Fruit fly (Drosophila melanogaster) whole organism, embryonic: Measurements from ENCODE around the gene PGAP2.
A peak's percentile ranks its signal among the peaks of the same experiment; 100 is the strongest.

ENCODE experiments used
- Asciz ChIP-seq: fragments of 200-800 bp; sonication (Bioruptor generic); optimal IDR thresholded peaks from 2 replicates; lab custom pipeline; 2017; ENCODE audit warnings: missing biosample characterization, mild to moderate bottlenecking, missing genetic modification characterization, missing genetic modification reagents
- B-H2 ChIP-seq: fragments of 200-800 bp; sonication (Bioruptor generic); optimal IDR thresholded peaks from 2 replicates; lab custom pipeline; 2018; ENCODE audit warnings: missing biosample characterization, mild to moderate bottlenecking, missing genetic modification characterization
- CG10209 ChIP-seq: fragments of 200-800 bp; sonication (Bioruptor generic); optimal IDR thresholded peaks from 3 replicates; lab custom pipeline; 2017; ENCODE audit warnings: missing biosample characterization, mild to moderate bottlenecking, missing genetic modification characterization, missing genetic modification reagents
- CG1024 ChIP-seq: fragments of 200-800 bp; sonication (Bioruptor generic); IDR thresholded peaks from 2 replicates; pipeline ENCODE4 v1.3.6; 2022; ENCODE audit warnings: missing biosample characterization, missing genetic modification characterization
- CG11456 ChIP-seq: fragments of 200-800 bp; sonication (Bioruptor generic); IDR thresholded peaks from 3 replicates; pipeline ENCODE4 v1.3.6; 2022; ENCODE audit warnings: missing biosample characterization, missing genetic modification characterization
- CG12769 ChIP-seq: fragments of 200-800 bp; sonication (Bioruptor generic); optimal IDR thresholded peaks from 2 replicates; lab custom pipeline; 2019; ENCODE audit warnings: missing biosample characterization, mild to moderate bottlenecking, missing genetic modification characterization, moderate library complexity
- CG13775 ChIP-seq: fragments of 200-800 bp; sonication (Bioruptor generic); optimal IDR thresholded peaks from 3 replicates; lab custom pipeline; 2017; ENCODE audit warnings: missing biosample characterization, mild to moderate bottlenecking, missing genetic modification characterization
- CG14014 ChIP-seq: fragments of 200-800 bp; sonication (Bioruptor generic); IDR thresholded peaks from 2 replicates; pipeline ENCODE4 v1.3.6; 2022; ENCODE audit warnings: missing biosample characterization, missing genetic modification characterization
- CG14667 ChIP-seq: fragments of 200-800 bp; sonication (Bioruptor generic); IDR thresholded peaks from 2 replicates; pipeline ENCODE4 v1.3.6; 2022; ENCODE audit warnings: missing biosample characterization, missing genetic modification characterization
- CG15514 ChIP-seq: fragments of 200-800 bp; sonication (Bioruptor generic); optimal IDR thresholded peaks from 3 replicates; lab custom pipeline; 2017; ENCODE audit warnings: missing biosample characterization, missing genetic modification characterization, mild to moderate bottlenecking, moderate library complexity, missing genetic modification reagents
- CG1603 ChIP-seq: fragments of 200-800 bp; sonication (Bioruptor generic); optimal IDR thresholded peaks from 2 replicates; lab custom pipeline; 2019; ENCODE audit warnings: missing biosample characterization, mild to moderate bottlenecking, missing genetic modification characterization, moderate library complexity
- CG17359 ChIP-seq: fragments of 200-800 bp; sonication (Bioruptor generic); optimal IDR thresholded peaks from 3 replicates; lab custom pipeline; 2018; ENCODE audit warnings: missing biosample characterization, mild to moderate bottlenecking, missing genetic modification characterization, moderate library complexity
- CG2120 ChIP-seq: fragments of 200-800 bp; sonication (Bioruptor generic); optimal IDR thresholded peaks from 3 replicates; lab custom pipeline; 2016; ENCODE audit warnings: missing biosample characterization, missing genetic modification characterization
- CG2678 ChIP-seq: fragments of 200-800 bp; sonication (Bioruptor generic); optimal IDR thresholded peaks from 3 replicates; lab custom pipeline; 2019; ENCODE audit warnings: missing biosample characterization, mild to moderate bottlenecking, missing genetic modification characterization, moderate library complexity
- CG2875 ChIP-seq: fragments of 200-800 bp; sonication (Bioruptor generic); optimal IDR thresholded peaks from 2 replicates; lab custom pipeline; 2017; ENCODE audit warnings: missing biosample characterization, mild to moderate bottlenecking, missing genetic modification characterization, missing genetic modification reagents
- CG31365 ChIP-seq: fragments of 200-800 bp; sonication (Bioruptor generic); optimal IDR thresholded peaks from 2 replicates; lab custom pipeline; 2018; ENCODE audit warnings: missing biosample characterization, mild to moderate bottlenecking, missing genetic modification characterization
- CG33213 ChIP-seq: fragments of 200-800 bp; sonication (Bioruptor generic); optimal IDR thresholded peaks from 3 replicates; lab custom pipeline; 2016; ENCODE audit warnings: missing biosample characterization, missing genetic modification characterization
- CG3407 ChIP-seq: fragments of 200-800 bp; sonication (Bioruptor generic); optimal IDR thresholded peaks from 2 replicates; lab custom pipeline; 2018; ENCODE audit warnings: missing biosample characterization, mild to moderate bottlenecking, missing genetic modification characterization
- CG6254 ChIP-seq: fragments of 200-800 bp; sonication (Bioruptor generic); optimal IDR thresholded peaks from 3 replicates; lab custom pipeline; 2017; ENCODE audit warnings: mild to moderate bottlenecking, missing biosample characterization, missing genetic modification reagents, missing genetic modification characterization
- CG6813 ChIP-seq: fragments of 200-800 bp; sonication (Bioruptor generic); optimal IDR thresholded peaks from 2 replicates; lab custom pipeline; 2017; ENCODE audit warnings: missing biosample characterization, missing genetic modification characterization, mild to moderate bottlenecking, moderate library complexity, missing genetic modification reagents
- CG7987 ChIP-seq: fragments of 200-800 bp; sonication (Bioruptor generic); optimal IDR thresholded peaks from 2 replicates; lab custom pipeline; 2018; ENCODE audit warnings: missing biosample characterization, mild to moderate bottlenecking, missing genetic modification characterization, moderate library complexity
- Dll ChIP-seq: fragments of 200-800 bp; sonication (Bioruptor generic); IDR thresholded peaks from 4 replicates; pipeline ENCODE4 v1.3.6; 2022; ENCODE audit warnings: missing biosample characterization, missing genetic modification characterization; ENCODE audit not compliant: partially characterized antibody
- E2f2 ChIP-seq: fragments of 200-800 bp; sonication (Bioruptor generic); IDR thresholded peaks from 2 replicates; pipeline ENCODE4 v1.3.6; 2022; ENCODE audit warnings: missing biosample characterization, missing genetic modification characterization
- Fer1 ChIP-seq: fragments of 200-800 bp; sonication (Bioruptor generic); optimal IDR thresholded peaks from 2 replicates; lab custom pipeline; 2017; ENCODE audit warnings: missing biosample characterization, mild to moderate bottlenecking, missing genetic modification characterization
- HLH3B ChIP-seq: fragments of 200-800 bp; sonication (Bioruptor generic); IDR thresholded peaks from 2 replicates; pipeline ENCODE4 v1.3.6; 2022; ENCODE audit warnings: missing biosample characterization, missing genetic modification characterization
- Hmr ChIP-seq: fragments of 200-800 bp; sonication (Bioruptor generic); optimal IDR thresholded peaks from 3 replicates; lab custom pipeline; 2017; ENCODE audit warnings: mild to moderate bottlenecking, missing biosample characterization, missing genetic modification reagents, missing genetic modification characterization
- Hmx ChIP-seq: fragments of 200-800 bp; sonication (Bioruptor generic); optimal IDR thresholded peaks from 2 replicates; lab custom pipeline; 2016; ENCODE audit warnings: missing biosample characterization, missing genetic modification characterization
- Med ChIP-seq: fragments of 200-800 bp; sonication (Bioruptor generic); peaks from one replicate; lab custom pipeline; 2016; ENCODE audit warnings: missing biosample characterization, missing genetic modification characterization, mild to moderate bottlenecking, inconsistent platforms, moderate library complexity
- Myb ChIP-seq: fragments of 200-800 bp; sonication (Bioruptor generic); optimal IDR thresholded peaks from 2 replicates; lab custom pipeline; 2016; ENCODE audit warnings: missing biosample characterization, missing genetic modification characterization
- Rfx ChIP-seq: fragments of 200-800 bp; sonication (Bioruptor generic); IDR thresholded peaks from 2 replicates; pipeline ENCODE4 v1.3.6; 2022; ENCODE audit warnings: missing biosample characterization, missing genetic modification characterization
- Rx ChIP-seq: fragments of 200-800 bp; sonication (Bioruptor generic); IDR thresholded peaks from 2 replicates; pipeline ENCODE4 v1.3.6; 2022; ENCODE audit warnings: missing biosample characterization, missing genetic modification characterization
- YL-1 ChIP-seq: fragments of 200-800 bp; sonication (Bioruptor generic); optimal IDR thresholded peaks from 3 replicates; lab custom pipeline; 2017; ENCODE audit warnings: missing biosample characterization, mild to moderate bottlenecking, missing genetic modification characterization
- ara ChIP-seq: fragments of 200-800 bp; sonication (Bioruptor generic); IDR thresholded peaks from 2 replicates; pipeline ENCODE4 v1.3.6; 2022; ENCODE audit warnings: missing biosample characterization, missing genetic modification characterization
- bbx ChIP-seq: fragments of 200-800 bp; sonication (Bioruptor generic); IDR thresholded peaks from 2 replicates; pipeline ENCODE4 v1.3.6; 2022; ENCODE audit warnings: missing biosample characterization, missing genetic modification characterization; ENCODE audit not compliant: partially characterized antibody
- bsh ChIP-seq, 2 experiments: fragments of 200-800 bp; sonication (Bioruptor generic); optimal IDR thresholded peaks; 2 replicates each; lab custom pipeline; 2017 to 2018; ENCODE audit warnings: mild to moderate bottlenecking in 2 of 2, missing biosample characterization in 2 of 2, missing genetic modification characterization in 2 of 2, moderate library complexity in 1 of 2
- chinmo ChIP-seq: fragments of 200-800 bp; sonication (Bioruptor generic); IDR thresholded peaks from 4 replicates; pipeline ENCODE4 v1.3.6; 2022; ENCODE audit warnings: missing biosample characterization, missing genetic modification characterization; ENCODE audit not compliant: partially characterized antibody
- crol ChIP-seq: fragments of 200-800 bp; sonication (Bioruptor generic); IDR thresholded peaks from 2 replicates; pipeline ENCODE4 v1.3.6; 2022; ENCODE audit warnings: missing biosample characterization, missing genetic modification characterization
- dysf ChIP-seq: fragments of 200-800 bp; sonication (Bioruptor generic); IDR thresholded peaks from 3 replicates; pipeline ENCODE4 v1.3.6; 2022; ENCODE audit warnings: missing biosample characterization, missing genetic modification characterization
- ftz-f1 ChIP-seq: fragments of 200-800 bp; sonication (Bioruptor generic); optimal IDR thresholded peaks from 2 replicates; lab custom pipeline; 2016; ENCODE audit warnings: missing biosample characterization, missing genetic modification characterization
- hkb ChIP-seq, 2 experiments: fragments of 200-800 bp in 1 of 2; fragments of >200 bp in 1 of 2; sonication (Bioruptor generic) in 1 of 2; IDR thresholded peaks in 1 of 2; optimal IDR thresholded peaks in 1 of 2; 2 replicates each; pipeline versions ENCODE4 v1.3.6 to Lab custom; 2017 to 2022; ENCODE audit warnings: missing biosample characterization in 1 of 2, missing genetic modification characterization in 1 of 2
- inv ChIP-seq: fragments of 200-800 bp; sonication (Bioruptor generic); IDR thresholded peaks from 2 replicates; pipeline ENCODE4 v1.3.6; 2022; ENCODE audit warnings: missing biosample characterization, missing genetic modification characterization; ENCODE audit not compliant: partially characterized antibody
- kni ChIP-seq: fragments of 200-800 bp; sonication (Bioruptor generic); optimal IDR thresholded peaks from 3 replicates; lab custom pipeline; 2017; ENCODE audit warnings: mild to moderate bottlenecking, missing biosample characterization, missing genetic modification reagents, missing genetic modification characterization
- lab ChIP-seq: fragments of 200-800 bp; sonication (Bioruptor generic); optimal IDR thresholded peaks from 3 replicates; lab custom pipeline; 2017; ENCODE audit warnings: missing biosample characterization, missing genetic modification characterization, mild to moderate bottlenecking, moderate library complexity, missing genetic modification reagents
- oc ChIP-seq: fragments of 200-800 bp; sonication (Bioruptor generic); optimal IDR thresholded peaks from 2 replicates; lab custom pipeline; 2018; ENCODE audit warnings: missing biosample characterization, mild to moderate bottlenecking, missing genetic modification characterization, moderate library complexity
- pfk ChIP-seq: fragments of 200-800 bp; sonication (Bioruptor generic); optimal IDR thresholded peaks from 2 replicates; lab custom pipeline; 2018; ENCODE audit warnings: missing biosample characterization, mild to moderate bottlenecking, missing genetic modification characterization, moderate library complexity
- sim ChIP-seq: fragments of 200-800 bp; sonication (Bioruptor generic); IDR thresholded peaks from 2 replicates; pipeline ENCODE4 v1.3.6; 2022; ENCODE audit warnings: missing biosample characterization, missing genetic modification characterization
- toy ChIP-seq: fragments of 200-800 bp; sonication (Bioruptor generic); IDR thresholded peaks from 2 replicates; pipeline ENCODE4 v1.3.6; 2022; ENCODE audit warnings: missing biosample characterization, missing genetic modification characterization
- unc-4 ChIP-seq: fragments of 200-800 bp; sonication (Bioruptor generic); IDR thresholded peaks from 2 replicates; pipeline ENCODE4 v1.3.6; 2022; ENCODE audit warnings: missing biosample characterization, missing genetic modification characterization; ENCODE audit not compliant: partially characterized antibody

The PGAP2 gene

DNA sequence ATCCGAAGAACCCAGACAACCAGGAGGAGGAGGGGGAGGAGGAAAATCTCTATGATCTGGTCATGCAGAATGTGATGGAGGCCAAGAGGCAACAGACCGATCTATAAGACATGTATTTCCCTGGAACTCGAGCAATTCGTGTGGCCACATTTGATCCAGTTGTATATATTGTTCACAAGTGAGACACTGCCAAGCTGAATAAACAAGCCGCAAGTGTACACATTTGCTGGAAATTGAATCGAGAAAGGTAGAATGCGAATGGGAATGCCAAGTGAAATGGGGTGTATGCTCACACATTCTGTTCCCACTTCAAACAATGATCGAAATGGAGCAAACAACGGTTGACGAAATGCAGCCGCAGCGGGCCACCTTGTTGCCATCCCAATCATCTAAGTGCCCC, 36.7 kb upstream of the PGAP2 start:
- no peak for TF ChIP-seq Myb
- TF ChIP-seq CG17359: peak; percentile 19
- no peak for TF ChIP-seq chinmo
- peak; percentile 46; the same call in 1 of the 2 replicates for TF ChIP-seq ara (GFP tag; lab: Robert Waterston, UW)
- TF ChIP-seq YL-1: peak; percentile 3
- TF ChIP-seq CG1024 (GFP tag; lab: Robert Waterston, UW): no peak
- peak; percentile 33 for TF ChIP-seq CG2120 (GFP tag; lab: Kevin White, UChicago)
- peak; percentile 10 for TF ChIP-seq B-H2 (GFP tag; lab: Kevin White, UChicago)
- peak; percentile 14 for TF ChIP-seq Hmr
- peak; percentile 40 for TF ChIP-seq CG2875 (GFP tag; lab: Kevin White, UChicago)
- TF ChIP-seq Dll: no peak
- 0 out of 2 replicates have a peak, but pooled peaks have one; percentile 24 for TF ChIP-seq sim (GFP tag; lab: Robert Waterston, UW)
- peak; percentile 41 for TF ChIP-seq CG2678 (tag; lab: Kevin White, UChicago)
- TF ChIP-seq HLH3B (GFP tag; lab: Robert Waterston, UW): peak; percentile 21; the same call in 1 of the 2 replicates
- TF ChIP-seq hkb (optimal IDR thresholded peaks at IDR 0.05; lab: Kevin White, UChicago): no peak
- peak; percentile 64; the same call in 1 of the 2 replicates for TF ChIP-seq hkb (GFP tag; IDR thresholded peaks at IDR 0.05; lab: Robert Waterston, UW)
- no peak for TF ChIP-seq CG13775 (GFP tag; lab: Kevin White, UChicago)
- peak; percentile 3 for TF ChIP-seq CG33213 (GFP tag; lab: Kevin White, UChicago)
- TF ChIP-seq Rx (GFP tag; lab: Robert Waterston, UW): no peak
- TF ChIP-seq CG6813 (GFP tag; lab: Kevin White, UChicago): peak; percentile 62
- TF ChIP-seq CG3407 (GFP tag; lab: Kevin White, UChicago): peak; percentile 45
- TF ChIP-seq Hmx (GFP tag; lab: Kevin White, UChicago): no peak
- TF ChIP-seq CG10209 (GFP tag; lab: Kevin White, UChicago): peak; percentile 14
- TF ChIP-seq CG14667 (GFP tag; lab: Robert Waterston, UW): no peak
- TF ChIP-seq CG14014 (GFP tag; lab: Robert Waterston, UW): 0 out of 2 replicates have a peak, but pooled peaks have one; percentile 19
- TF ChIP-seq CG6254 (GFP tag; lab: Kevin White, UChicago): peak; percentile 21
- no peak for TF ChIP-seq inv
- peak; percentile 30 for TF ChIP-seq CG31365 (tag; lab: Kevin White, UChicago)
- TF ChIP-seq oc (tag; lab: Kevin White, UChicago): peak; percentile 22
- 0 out of 3 replicates have a peak, but pooled peaks have one; percentile 10 for TF ChIP-seq dysf
- peak; percentile 73 for TF ChIP-seq lab (GFP tag; lab: Kevin White, UChicago)
- TF ChIP-seq CG11456 (GFP tag; lab: Robert Waterston, UW): 0 out of 3 replicates have a peak, but pooled peaks have one; percentile 3
- peak; percentile 60 for TF ChIP-seq CG12769
- TF ChIP-seq bsh (GFP tag; optimal IDR thresholded peaks at IDR 0.05; lab: Kevin White, UChicago): peak in 1 of 2 experiments; percentile 37
- TF ChIP-seq E2f2 (GFP tag; lab: Robert Waterston, UW): 0 out of 2 replicates have a peak, but pooled peaks have one; percentile 7
- TF ChIP-seq kni (GFP tag; lab: Kevin White, UChicago): peak; percentile 50
- peak; percentile 47 for TF ChIP-seq Asciz (GFP tag; lab: Kevin White, UChicago)
- peak; percentile 52 for TF ChIP-seq CG15514 (GFP tag; lab: Kevin White, UChicago)
- TF ChIP-seq pfk (GFP tag; lab: Kevin White, UChicago): peak; percentile 16
- peak; percentile 33 for TF ChIP-seq CG7987 (GFP tag; lab: Kevin White, UChicago)
- 0 out of 2 replicates have a peak, but pooled peaks have one; percentile 26 for TF ChIP-seq crol (GFP tag; lab: Robert Waterston, UW)
- no peak for TF ChIP-seq ftz-f1 (GFP tag; lab: Kevin White, UChicago)
- TF ChIP-seq bbx: no peak
- no peak for TF ChIP-seq toy
- TF ChIP-seq Med: peak; percentile 75
- TF ChIP-seq Rfx: peak; percentile 40; the same call in 1 of the 2 replicates
- peak; percentile 46 for TF ChIP-seq Fer1 (GFP tag; lab: Kevin White, UChicago)
- peak; percentile 43 for TF ChIP-seq CG1603 (tag; lab: Kevin White, UChicago)
- no peak for TF ChIP-seq unc-4 (GFP tag; lab: Robert Waterston, UW)
